Fruit fly (Drosophila melanogaster): Measurements from ENCODE around the gene mib2.

DNA sequence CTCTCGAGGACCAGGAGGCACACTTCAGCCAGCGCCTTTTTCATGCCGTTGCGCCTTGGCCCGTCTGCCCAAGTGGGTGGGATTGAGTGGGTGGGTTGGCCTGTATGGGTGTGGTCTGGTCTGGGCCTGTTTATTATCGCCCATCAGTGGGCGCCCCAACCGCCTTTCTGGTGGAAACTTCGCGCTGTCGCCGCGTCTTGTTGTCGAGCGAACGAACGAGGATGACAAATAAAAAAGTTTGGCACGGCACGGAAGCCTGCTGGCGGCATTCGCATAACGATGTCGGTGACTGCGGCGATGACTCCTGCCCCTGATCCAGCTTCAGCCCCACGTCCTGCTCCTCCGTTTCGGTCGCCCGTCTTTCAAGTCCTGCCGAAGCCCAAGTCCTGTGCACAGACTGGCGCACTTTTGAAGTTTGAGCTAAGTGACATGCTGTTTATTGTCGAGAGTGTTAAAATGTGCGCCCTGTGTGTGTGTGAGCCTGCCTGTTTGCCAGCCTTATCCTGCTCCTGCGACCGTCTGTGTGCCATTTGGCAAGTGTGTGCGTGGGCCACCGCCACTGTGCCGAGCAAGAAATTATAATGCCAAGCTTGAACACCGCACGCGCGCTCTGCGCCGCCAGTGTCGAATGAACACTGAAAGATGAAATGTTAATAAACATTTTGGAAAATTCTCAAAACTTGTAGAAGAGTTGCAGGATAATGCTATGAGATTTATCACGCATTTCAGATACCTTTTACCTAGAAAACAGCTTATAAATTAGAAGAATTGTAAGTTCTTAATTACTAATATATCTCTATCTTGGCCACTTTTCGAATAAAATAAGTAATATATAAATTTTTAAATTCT, 20.0 kb upstream of the mib2 start:
- TF ChIP-seq kay (GFP tag; ENCODE audit: borderline replicate concordance): no peak
- peak; percentile 30 for TF ChIP-seq CG11617 (GFP tag; optimal IDR thresholded peaks at IDR 0.05)
- no peak for TF ChIP-seq bab1 (GFP tag; optimal IDR thresholded peaks at IDR 0.05)
- TF ChIP-seq CG1620 (GFP tag; optimal IDR thresholded peaks at IDR 0.05): no peak

Measured in whole organism, adult.